Worm (Caenorhabditis elegans) whole organism, L4/young adult: ENCODE measurements around the gene inpp-4B.

Source experiments
- dao-5 ChIP-seq: sonication (generic microtip); optimal IDR thresholded peaks from 2 replicates; lab custom pipeline; 2016; ENCODE audit warnings: missing genotype, missing genetic modification characterization, moderate library complexity, missing compliant biosample characterization
- him-1 ChIP-seq: sonication (generic microtip); optimal IDR thresholded peaks from 2 replicates; lab custom pipeline; 2016; ENCODE audit warnings: missing genotype, missing genetic modification reagents, missing genetic modification characterization, missing compliant biosample characterization

ce11 chrIII:10294837-10295236, 28.2 kb upstream of the inpp-4B start, which contains the start of gene vglu-2:
- TF ChIP-seq dao-5 (tag; lab: Kevin White, UChicago) (no peak), him-1 (tag; lab: Kevin White, UChicago) (no peak)
